Fruit fly (Drosophila melanogaster) whole organism, larva: ENCODE results near the gene CG31371.
A peak's percentile ranks its signal among the peaks of the same experiment; 100 is the strongest.

Experiments
- noc ChIP-seq: fragments of 200-800 bp; sonication (Bioruptor generic); optimal IDR thresholded peaks from 3 replicates; lab custom pipeline; 2019; ENCODE audit warnings: missing biosample characterization, mild to moderate bottlenecking, missing genetic modification characterization, moderate library complexity

CG31371 gene

DNA sequence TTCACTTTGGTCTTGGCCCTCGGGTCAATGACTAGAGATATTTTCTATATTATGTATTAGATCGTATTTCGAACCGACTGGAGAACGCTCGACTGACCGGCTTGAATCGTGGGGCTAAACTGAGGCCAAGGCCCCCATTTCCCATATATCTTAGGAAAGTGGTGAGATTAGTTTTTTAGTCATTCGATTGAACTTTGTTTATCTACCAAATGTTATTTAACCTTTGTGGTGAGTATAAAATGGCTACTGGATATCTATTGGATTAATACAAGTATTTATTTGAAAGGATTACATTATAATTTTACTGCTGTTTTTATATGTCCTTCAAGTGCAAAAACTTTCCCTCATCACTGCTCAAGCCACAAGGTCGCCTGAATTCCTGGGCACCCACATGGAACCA lies at the start of gene CG31371:
TSS of gene CG31371 (minus strand) at position 101 of the 400 bp plus-strand sequence.
- TF ChIP-seq noc: no peak

DNA sequence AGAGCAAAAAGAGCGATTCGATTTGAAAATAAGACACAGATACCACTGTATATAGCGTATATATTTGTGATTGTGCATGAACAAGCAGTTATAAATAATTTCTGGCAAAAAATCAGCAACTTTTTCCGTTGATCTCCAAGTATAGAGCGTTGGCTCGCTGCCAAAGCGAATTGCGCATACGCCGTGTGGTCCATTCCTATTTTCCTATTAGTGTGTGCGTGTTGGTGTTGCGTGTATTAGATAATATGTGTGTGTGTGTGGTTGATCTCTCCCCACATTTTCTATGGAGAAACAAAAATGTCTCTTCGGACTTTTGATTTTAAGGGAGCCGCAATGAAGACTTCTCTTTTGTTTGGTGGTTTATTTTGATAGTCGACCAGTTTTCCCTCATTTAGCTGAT lies 49.2 kb upstream of the CG31371 start:
- no peak for TF ChIP-seq noc

DNA sequence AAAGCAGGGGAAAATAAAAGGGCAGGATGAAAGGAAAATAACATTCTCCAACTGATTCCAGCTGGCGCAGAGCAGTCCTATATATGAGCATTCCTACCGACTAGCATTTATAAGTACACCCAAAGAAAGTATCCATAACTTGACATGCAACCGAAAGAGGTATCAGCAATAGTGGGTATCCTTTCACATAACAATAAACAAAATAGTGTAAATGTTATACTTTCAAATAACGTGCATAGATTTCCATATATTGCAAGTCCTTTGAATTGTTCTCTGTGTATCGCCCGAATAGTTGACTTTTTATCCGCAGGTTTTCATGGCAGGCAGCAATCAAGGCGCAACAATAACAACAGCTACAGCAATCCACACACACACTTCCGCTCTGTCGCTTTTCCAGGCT lies 46.7 kb upstream of the CG31371 start:
- TF ChIP-seq noc: no peak

DNA sequence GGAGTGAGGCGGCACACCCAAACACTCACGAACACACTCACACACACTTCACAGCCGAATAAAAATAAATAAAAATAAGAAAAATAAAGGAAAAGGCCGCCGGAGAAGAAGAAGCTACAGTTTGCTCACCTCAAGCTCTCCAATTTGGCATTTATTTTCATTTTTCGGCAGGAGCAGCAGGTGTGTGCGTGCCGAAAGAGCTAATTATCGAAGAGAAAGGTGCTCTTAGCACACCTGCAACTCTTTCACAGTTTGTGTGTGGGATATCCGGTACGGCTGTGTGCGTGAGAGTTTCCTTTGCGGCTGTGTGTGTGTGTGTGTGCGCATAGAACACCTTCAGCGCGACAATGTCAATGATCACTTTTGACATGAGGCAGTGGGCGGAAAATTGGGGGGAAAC lies 41.7 kb upstream of the CG31371 start:
- no peak for TF ChIP-seq noc

DNA sequence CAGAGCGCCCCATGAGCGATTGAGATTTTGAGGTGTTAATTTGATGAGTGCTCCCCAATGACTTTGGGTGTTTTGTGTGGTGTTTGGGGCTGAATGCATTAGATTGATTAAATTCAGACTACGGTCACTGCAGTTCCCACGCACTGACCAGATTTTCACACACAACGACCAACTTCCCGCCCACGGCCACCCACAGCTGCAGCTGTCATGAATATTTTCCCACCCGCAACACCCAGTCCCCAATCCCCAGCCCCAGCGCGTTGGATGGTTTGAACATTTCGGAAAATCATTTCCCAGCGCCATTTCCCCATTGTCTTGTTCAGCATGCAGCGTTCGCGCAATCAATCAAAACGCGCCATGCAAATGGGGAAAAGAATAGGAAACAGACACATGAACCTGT lies 38.2 kb upstream of the CG31371 start:
- TF ChIP-seq noc: no peak

DNA sequence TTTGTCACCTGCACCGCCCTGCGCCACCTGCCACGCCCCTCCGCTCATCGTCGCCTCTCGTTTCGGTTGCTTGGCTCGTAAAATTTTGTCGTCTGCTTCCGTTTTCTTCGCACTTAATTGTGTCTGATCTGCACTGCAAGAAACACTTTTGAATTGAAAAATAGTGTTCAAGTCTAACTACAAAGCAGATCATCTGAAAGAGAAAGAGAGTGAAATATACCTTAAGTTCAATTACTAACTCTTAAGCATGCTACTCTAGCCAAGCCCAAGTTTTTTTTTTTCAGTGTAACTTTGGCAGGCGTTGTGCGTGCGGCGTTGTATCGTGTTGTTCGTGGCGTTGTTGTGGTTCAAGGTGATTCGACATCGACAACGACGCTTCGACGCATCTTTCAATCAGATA lies 36.9 kb upstream of the CG31371 start:
- TF ChIP-seq noc: peak; percentile 74

DNA sequence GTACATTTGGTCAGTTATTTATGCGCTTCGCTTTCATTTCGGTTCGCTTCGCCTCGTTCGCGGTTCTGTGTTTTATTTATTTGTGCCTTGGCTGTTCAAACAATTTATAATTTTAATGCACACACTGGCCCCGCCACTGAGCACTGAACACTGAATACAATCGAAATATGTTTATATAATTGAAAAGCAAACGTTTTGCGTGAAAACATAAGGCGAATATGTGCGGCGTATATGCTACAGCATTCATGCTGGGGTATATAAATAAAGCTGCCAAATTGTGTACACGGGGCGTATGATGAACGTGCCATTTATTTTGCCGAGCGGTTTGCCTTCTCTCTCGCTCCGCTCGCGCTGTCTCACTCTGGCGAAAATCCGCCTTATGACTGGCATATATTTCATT lies 33.6 kb upstream of the CG31371 start:
- peak; percentile 27 for TF ChIP-seq noc

DNA sequence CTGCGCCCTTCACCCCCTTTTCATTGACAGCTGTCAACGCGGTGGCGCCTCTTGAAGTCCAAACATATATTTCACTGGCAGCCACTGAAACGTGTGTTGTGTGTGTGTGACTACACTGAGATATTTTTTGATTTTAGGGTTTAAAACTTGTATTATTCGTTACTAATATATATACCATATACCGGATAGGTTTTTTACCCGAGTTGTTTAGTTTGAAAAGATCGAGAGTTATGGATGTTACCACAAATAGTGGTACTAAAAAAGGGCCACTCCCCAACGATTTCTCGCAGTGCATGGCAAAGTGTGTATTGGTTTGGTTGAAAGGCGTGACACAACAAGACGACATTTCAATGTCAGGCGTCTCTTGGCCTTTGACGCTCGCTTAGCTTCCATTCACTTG lies 33.1 kb upstream of the CG31371 start:
- TF ChIP-seq noc: no peak

DNA sequence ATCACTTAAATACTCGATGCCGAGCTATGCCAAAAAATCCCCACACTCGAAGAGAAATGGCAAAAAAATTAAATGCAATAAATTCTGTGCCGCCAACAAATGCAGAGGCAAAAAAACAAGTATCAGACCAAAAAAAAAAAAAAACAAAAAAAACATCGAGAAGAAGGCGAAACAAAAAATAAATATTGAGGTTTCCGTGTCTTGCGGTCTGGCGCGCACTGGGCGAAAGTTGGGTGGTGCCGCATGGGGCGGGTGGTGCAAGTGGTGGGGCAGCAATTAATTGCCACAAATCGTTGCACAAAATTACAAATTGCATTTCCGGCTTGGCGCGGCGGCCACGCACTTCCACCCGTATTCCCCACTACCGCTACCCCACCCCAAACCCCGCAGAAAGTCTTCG lies 31.1 kb upstream of the CG31371 start:
- no peak for TF ChIP-seq noc

DNA sequence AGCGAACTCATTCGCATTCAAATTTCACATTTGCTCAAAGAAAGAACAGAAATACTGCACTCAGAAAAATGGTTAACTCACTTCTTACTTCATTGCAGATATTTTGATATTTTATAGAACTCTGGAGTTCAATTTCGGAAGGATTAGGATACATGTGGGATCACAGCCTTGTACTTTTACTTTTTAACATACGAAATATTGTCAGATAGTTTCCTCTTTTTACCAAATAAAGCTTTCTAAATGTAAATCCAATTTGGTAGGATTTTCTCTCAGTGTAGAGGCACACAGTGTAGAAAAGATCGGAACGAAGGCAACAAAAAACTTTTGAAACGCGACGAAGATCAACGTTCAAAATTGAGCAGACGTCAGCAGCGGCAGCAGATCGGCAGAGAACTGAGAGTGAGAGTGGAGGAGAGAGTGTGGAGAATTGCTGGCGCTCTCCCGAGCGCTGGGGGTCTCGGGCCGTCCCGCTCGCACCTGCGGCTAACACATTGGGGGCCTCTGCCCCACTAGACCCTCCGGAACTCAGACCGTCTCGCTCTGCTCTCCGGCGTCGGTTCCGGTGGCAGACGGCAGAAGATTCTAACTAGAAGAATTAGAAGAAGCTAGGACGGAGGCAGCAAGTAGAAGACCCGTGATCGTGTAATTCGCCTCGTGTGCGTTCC lies 28.8 kb upstream of the CG31371 start, which contains the start of gene tmod:
TSS of gene tmod (plus strand) at position 619 of the 665 bp plus-strand sequence.
- TF ChIP-seq noc: no peak

DNA sequence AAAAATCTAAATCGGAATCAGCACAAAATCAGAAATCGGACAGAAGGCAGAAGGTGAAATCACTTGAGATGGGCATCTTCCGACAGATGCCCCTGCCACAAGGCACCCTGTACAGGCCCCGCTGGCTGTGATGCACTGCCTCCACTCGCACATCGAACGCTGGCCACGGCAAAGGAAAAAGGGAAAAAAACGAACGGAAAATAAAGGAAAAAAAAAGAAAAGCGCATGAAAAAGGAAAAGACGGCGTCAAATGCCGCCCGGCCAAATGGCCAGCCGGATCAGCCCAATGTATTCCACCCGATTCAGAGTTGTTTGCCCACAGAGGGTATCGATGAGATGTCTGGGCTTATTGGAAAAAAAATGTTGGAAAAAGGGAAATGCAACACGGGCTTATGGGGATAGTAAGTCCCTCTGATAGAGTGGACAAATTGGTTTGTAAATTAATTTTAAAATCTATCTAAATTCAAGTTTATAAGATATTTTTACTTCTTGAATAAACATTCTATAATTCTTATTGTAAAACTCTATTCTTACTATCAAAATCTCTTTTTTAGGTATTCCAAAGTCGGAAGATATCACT lies 27.9 kb upstream of the CG31371 start:
- no peak for TF ChIP-seq noc

DNA sequence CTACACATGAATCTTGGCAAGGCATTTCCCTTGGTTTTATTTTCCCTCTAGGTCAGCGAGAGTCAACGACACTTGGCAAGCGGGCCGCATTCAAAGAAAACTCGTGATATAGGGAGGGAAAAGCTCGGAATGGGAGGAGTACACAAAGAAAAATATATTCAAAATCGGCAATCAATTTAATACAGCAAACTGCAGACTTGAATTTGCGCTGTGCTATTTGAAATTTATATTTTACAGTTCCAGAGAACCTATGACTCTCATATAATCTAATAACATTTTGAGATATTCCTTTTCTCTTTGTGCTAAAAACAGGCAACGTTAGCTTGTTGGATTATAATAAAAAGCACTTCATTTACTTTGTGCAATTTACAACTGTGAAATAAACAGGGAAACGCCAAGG lies 26.3 kb upstream of the CG31371 start:
- no peak for TF ChIP-seq noc

DNA sequence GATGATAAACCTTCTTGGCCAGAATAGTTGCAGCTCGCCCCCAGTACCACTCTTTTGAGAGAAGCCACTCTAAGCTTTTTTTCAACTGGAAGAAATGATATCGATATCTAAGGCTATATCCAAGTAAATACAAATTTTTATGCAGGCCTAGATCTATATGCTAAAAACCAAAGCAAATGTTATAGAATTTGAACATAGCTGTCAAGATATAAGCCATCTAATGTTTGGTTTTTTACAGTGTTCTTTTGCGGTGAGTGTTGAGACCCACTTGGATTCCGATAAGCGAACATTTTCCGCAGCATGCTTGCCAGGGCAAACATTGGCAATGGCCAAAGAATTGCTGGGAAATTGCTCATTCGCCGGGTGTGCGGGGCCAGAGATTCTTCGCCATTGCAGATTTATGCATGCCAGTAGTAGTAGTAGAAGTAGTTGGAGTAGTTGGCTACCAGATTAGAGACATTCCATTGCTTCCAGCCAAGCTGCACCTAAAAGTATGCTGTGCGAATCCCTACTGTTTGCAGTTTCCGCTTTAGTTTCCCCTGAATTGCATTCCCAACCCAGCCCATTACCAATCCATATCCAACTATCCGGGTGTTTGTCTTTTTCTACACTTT lies 25.5 kb upstream of the CG31371 start:
- TF ChIP-seq noc: no peak

DNA sequence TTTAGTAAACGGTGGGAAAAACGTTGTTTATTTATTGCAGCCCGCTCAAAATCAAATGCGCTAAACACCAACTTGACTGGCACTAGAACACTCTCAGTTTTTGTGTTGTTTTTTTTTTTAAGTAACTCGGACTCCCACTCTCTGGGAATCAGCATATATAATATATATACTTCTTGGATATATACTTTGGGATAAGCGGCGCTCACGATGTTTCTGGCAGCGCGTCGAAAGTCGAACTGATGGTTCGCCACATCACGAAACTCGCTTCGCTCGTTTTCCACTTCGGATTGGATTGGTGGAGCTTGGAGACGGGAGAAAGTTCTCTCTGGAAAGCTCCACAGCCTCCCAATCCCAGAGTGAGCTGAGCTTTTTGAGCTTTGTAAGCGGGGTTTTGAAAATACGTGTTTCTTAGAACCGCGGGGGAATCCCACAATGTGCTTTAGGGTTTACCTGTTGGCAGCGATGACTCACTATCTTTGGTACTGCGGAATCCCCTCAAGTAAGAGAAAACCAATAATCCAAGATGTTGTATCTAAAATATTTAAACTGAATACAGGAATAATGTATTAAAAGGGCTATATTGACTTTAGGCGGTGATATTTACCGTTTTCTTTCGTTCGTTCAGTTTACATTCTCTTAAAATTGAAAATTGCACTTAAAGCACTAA lies 23.6 kb upstream of the CG31371 start, which contains the start of gene jdp:
TSS of gene jdp (minus strand) at position 239 of the 667 bp plus-strand sequence.
- no peak for TF ChIP-seq noc

DNA sequence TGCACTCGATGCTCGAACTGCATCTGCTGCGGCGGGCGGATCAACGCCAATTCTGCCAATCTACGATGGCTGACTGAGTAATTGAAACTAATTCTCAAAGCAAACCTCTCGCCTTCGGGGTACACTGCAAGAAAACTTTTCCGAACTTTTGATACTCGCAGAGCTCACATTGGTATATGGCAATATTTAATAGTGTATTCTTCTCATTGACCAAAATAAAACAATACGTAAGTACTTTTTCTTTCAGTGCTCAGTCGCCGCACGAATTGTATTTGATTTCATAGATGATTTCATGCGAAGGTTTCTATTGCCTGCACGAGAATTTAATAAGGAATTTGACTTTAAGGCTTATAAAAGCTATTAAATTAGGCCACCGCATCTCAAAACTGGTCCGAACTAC lies 22.3 kb upstream of the CG31371 start:
- no peak for TF ChIP-seq noc

DNA sequence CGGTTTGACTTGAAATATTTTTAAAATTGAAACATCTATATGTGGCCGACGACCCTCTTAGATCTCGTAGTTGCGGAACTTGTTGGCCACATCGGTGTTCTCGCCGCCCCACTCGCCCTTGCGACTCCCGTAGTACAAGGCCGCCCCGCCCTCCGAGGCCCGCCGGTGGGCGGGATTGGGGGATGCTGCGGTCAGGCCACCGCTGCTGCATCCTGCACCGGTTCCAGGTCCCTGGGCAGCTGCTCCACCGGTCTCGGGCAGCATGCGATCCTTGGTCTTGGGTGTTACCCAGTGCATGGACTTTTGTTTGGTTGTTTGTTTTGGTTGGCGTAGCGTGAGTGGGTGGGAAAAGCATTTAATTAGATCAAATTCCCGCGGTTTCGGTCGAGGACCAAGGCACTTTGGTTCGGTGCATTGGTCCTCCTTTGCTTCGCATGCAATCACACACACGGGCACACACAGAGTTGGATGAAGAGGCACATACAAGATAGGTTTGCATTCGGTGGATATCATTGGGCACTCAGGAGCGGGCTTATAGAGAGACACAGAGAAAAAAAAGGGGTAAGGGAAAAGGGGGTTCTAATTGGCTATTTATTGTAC lies 15.1 kb upstream of the CG31371 start:
- TF ChIP-seq noc: no peak

DNA sequence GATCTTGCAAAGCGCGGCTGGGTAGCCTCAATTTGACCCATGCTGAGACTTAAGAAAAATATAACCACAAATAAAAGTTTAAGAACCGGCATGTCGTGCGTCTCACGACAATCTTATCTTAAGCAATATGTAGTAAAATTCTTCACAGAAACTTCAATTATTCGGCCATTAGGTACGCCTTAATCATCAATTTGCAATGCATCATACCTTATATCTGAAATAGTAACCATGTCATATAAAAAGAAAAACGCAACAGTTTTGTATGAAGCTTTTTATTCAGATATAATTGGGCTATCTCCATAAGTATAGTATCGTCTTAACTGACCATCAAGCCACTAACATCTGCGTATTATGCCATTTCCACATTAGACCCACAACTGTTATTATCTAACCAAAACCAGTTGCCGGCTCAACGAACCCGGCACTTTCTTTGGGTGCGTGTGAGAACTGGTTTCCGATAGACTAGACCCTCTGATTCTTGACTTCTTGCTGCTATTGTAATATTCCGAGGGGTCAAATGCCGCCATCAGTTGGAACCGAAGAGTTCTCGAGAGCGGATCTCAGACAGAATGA lies 11.0 kb upstream of the CG31371 start, which contains the start of the genes CG31524 and CG9698:
TSS of gene CG31524 (minus strand) at position 101 of the 573 bp plus-strand sequence.
TSS of gene CG9698 (plus strand) at position 523 of the 573 bp plus-strand sequence.
- TF ChIP-seq noc: no peak
